Worm (Caenorhabditis elegans) whole organism, L3 larva: Measurements from ENCODE around the gene idpp-2.

Source experiments
- elt-3 ChIP-seq, 3 experiments: fragments of 150-350 bp in 1 of 3; sonication (generic microtip) in 2 of 3; optimal IDR thresholded peaks; 2 replicates in 2 of 3; 4 replicates in 1 of 3; lab custom pipeline; 2014 to 2017; ENCODE audit warnings: missing biosample characterization in 3 of 3, missing genetic modification characterization in 3 of 3
- fkh-10 ChIP-seq: sonication (generic microtip); optimal IDR thresholded peaks from 2 replicates; lab custom pipeline; 2017; ENCODE audit warnings: missing biosample characterization, missing genetic modification reagents, missing genetic modification characterization
- mdl-1 ChIP-seq: fragments of 150-350 bp; optimal IDR thresholded peaks from 2 replicates; lab custom pipeline; 2014; ENCODE audit warnings: missing biosample characterization, missing genetic modification characterization
- nhr-11 ChIP-seq: fragments of 150-350 bp; optimal IDR thresholded peaks from 2 replicates; lab custom pipeline; 2014; ENCODE audit warnings: missing biosample characterization, missing genetic modification characterization
- nhr-12 ChIP-seq: fragments of 150-350 bp; optimal IDR thresholded peaks from 2 replicates; lab custom pipeline; 2014; ENCODE audit warnings: missing biosample characterization, missing genetic modification characterization
- nhr-23 ChIP-seq: fragments of 150-350 bp; optimal IDR thresholded peaks from 2 replicates; lab custom pipeline; 2014; ENCODE audit warnings: missing biosample characterization, missing genetic modification reagents, missing genetic modification characterization
- nhr-237 ChIP-seq: fragments of 150-350 bp; optimal IDR thresholded peaks from 2 replicates; lab custom pipeline; 2014; ENCODE audit warnings: missing biosample characterization, missing genetic modification characterization
- nhr-25 ChIP-seq: sonication (generic microtip); optimal IDR thresholded peaks from 2 replicates; lab custom pipeline; 2017; ENCODE audit warnings: missing biosample characterization, missing genetic modification characterization
- unc-62 ChIP-seq: fragments of 150-350 bp; sonication (generic microtip); optimal IDR thresholded peaks from 4 replicates; lab custom pipeline; 2014; ENCODE audit warnings: missing biosample characterization, missing genetic modification reagents, missing genetic modification characterization
- zag-1 ChIP-seq: fragments of 150-350 bp; optimal IDR thresholded peaks from 2 replicates; lab custom pipeline; 2014; ENCODE audit warnings: missing biosample characterization, missing genetic modification characterization

DNA sequence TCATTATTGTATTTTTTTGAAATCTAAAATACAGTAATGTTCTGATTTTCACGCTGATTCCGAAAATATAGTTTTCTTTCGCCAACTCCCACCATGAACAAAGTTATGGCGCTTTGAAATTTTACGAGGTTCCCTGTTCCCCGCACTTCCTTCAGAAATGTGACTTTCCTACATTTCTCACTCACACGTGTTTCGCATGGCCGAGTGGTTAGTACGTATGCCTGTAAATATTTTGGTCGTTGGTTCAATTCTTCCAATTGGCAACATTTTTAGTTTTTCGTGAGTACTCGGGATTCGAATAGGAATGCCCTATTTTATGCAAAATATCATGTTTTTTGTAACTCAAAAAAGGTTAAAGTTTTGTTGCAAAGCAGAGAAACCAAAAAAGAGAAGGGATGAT lies 51.9 kb downstream of the idpp-2 start:
- TF ChIP-seq nhr-25 (tag; lab: Kevin White, UChicago) (no peak), fkh-10 (GFP tag; lab: Kevin White, UChicago) (no peak), mdl-1 (tag; lab: Kevin White, UChicago) (peak; percentile 25), nhr-237 (no peak), unc-62 (GFP tag; lab: Kevin White, UChicago) (no peak), nhr-23 (tag; lab: Kevin White, UChicago) (no peak), elt-3 (tag; optimal IDR thresholded peaks at IDR 0.05; lab: Kevin White, UChicago) (no peak), nhr-11 (tag; lab: Kevin White, UChicago) (no peak), nhr-12 (tag; lab: Kevin White, UChicago) (no peak), zag-1 (no peak)
